Fruit fly (Drosophila melanogaster): ENCODE results near the gene PGRP-LD.

Gene PGRP-LD

DNA sequence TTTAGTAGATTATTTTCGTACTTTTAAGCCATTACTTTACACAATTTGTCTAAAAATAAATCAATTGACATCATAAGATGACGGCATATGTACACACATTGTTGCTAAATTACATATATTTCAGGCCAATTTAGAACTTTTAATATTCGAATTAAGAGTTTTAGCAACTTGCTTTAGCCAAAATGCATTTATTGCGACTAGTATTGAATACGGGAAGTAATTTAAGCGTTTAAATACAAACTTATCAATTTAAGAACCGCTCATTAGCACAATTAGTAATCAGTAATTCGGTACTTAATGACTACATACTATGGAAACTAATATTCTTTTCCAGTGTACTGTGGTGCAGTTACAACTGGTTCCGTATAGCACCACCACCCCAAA lies 29.3 kb downstream of the PGRP-LD start (continued):
- TF ChIP-seq CG9437 (GFP tag; optimal IDR thresholded peaks at IDR 0.05) (peak; percentile 24), CG14710 (tag; optimal IDR thresholded peaks at IDR 0.05) (peak; percentile 38), bcd (GFP tag; optimal IDR thresholded peaks at IDR 0.05) (peak; percentile 17), bab2 (GFP tag; optimal IDR thresholded peaks at IDR 0.05) (peak; percentile 12), Mes4 (GFP tag; optimal IDR thresholded peaks at IDR 0.05) (no peak), sens (GFP tag) (peak; percentile 57), CG2875 (GFP tag; optimal IDR thresholded peaks at IDR 0.05) (peak; percentile 0), lola (GFP tag; optimal IDR thresholded peaks at IDR 0.05) (peak in 1 of 3 experiments; percentile 48), D (optimal IDR thresholded peaks at IDR 0.05) (no peak), D (GFP tag; optimal IDR thresholded peaks at IDR 0.05) (peak; percentile 36), Eip74EF (GFP tag; optimal IDR thresholded peaks at IDR 0.05) (peak in 1 of 2 experiments; percentile 27), Hmr (GFP tag; optimal IDR thresholded peaks at IDR 0.05) (peak; percentile 13), Ssrp (tag; optimal IDR thresholded peaks at IDR 0.05) (peak; percentile 24), CG12391 (tag; optimal IDR thresholded peaks at IDR 0.05) (peak; percentile 29), sisA (GFP tag; IDR thresholded peaks at IDR 0.05) (0 out of 2 replicates have a peak, but pooled peaks have one; percentile 22), Xrp1 (GFP tag; IDR thresholded peaks at IDR 0.05) (peak; percentile 22; the same call in 1 of the 2 replicates), CG17361 (GFP tag; IDR thresholded peaks at IDR 0.05) (peak; percentile 79; the same call in 2 of the 3 replicates), eve (GFP tag; optimal IDR thresholded peaks at IDR 0.05) (no peak), Oli (tag; optimal IDR thresholded peaks at IDR 0.05) (peak; percentile 42), CG10209 (GFP tag; optimal IDR thresholded peaks at IDR 0.05) (peak; percentile 4), Hr51 (GFP tag; optimal IDR thresholded peaks at IDR 0.05) (peak in 1 of 2 experiments; percentile 48), jigr1 (GFP tag; IDR thresholded peaks at IDR 0.05) (0 out of 3 replicates have a peak, but pooled peaks have one; percentile 21), CG8924 (tag; optimal IDR thresholded peaks at IDR 0.05) (peak; percentile 4), CG18619 (GFP tag; optimal IDR thresholded peaks at IDR 0.05) (peak; percentile 7), Meics (GFP tag; optimal IDR thresholded peaks at IDR 0.05) (peak; percentile 18), dmrt11E (tag; optimal IDR thresholded peaks at IDR 0.05) (peak; percentile 35), gce (GFP tag; IDR thresholded peaks at IDR 0.05) (no peak), CG1603 (tag; optimal IDR thresholded peaks at IDR 0.05) (peak; percentile 16), org-1 (GFP tag; optimal IDR thresholded peaks at IDR 0.05) (peak; percentile 16), oc (tag; optimal IDR thresholded peaks at IDR 0.05) (no peak)

DNA sequence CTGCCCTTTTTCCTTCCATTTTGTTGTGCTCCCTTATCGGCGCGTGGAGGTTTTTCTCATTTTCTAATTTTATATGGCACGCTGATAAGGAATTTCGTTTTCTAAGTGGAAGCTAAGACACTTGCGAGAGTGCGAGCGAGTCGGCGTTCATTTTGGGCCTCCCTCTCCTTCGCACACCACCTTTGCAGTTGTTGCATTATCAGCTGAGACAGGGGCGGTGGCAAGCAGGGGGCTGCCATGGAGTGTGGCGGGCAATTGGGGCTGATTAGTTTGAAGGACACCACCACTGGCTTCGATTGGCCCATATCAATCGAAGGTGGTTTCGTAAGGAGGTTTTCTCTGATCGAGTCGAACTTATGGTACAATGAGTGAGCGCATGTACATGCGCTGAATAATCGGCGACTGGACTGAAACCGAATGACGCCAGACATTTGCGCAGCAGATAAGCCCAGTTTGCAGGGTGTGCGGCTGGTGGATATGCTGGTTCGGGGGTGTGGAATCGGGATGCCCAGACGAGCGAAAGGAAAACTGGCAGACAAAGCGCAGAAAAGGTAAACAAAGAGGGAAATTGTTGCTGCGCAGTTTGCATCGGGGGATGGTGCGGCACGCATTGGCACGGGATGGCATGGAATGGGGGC lies 29.9 kb downstream of the PGRP-LD start:
- TF ChIP-seq org-1 (GFP tag; optimal IDR thresholded peaks at IDR 0.05) (no peak), CG2712 (tag; optimal IDR thresholded peaks at IDR 0.05) (no peak), Hey (tag; optimal IDR thresholded peaks at IDR 0.05) (peak; percentile 98), ap (GFP tag; IDR thresholded peaks at IDR 0.05) (no peak), CG3407 (GFP tag; optimal IDR thresholded peaks at IDR 0.05) (no peak), seq (GFP tag; IDR thresholded peaks at IDR 0.05) (no peak), HmgD (GFP tag; optimal IDR thresholded peaks at IDR 0.05) (no peak), scrt (GFP tag; optimal IDR thresholded peaks at IDR 0.05) (no peak), HHEX (GFP tag; optimal IDR thresholded peaks at IDR 0.05) (no peak), HLH4C (GFP tag; IDR thresholded peaks at IDR 0.05; ENCODE audit: partially characterized antibody) (no peak), Hmx (GFP tag; optimal IDR thresholded peaks at IDR 0.05) (no peak), Spps (tag; optimal IDR thresholded peaks at IDR 0.05) (no peak), hb (GFP tag; IDR thresholded peaks at IDR 0.05; ENCODE audit: partially characterized antibody) (0 out of 3 replicates have a peak, but pooled peaks have one; percentile 45), sim (GFP tag; IDR thresholded peaks at IDR 0.05) (no peak), cad (GFP tag; optimal IDR thresholded peaks at IDR 0.05) (no peak), CG10366 (GFP tag; IDR thresholded peaks at IDR 0.05) (no peak), Optix (GFP tag; IDR thresholded peaks at IDR 0.05) (no peak), Pdp1 (GFP tag; optimal IDR thresholded peaks at IDR 0.05) (peak in 1 of 2 experiments; percentile 63), Hr3 (GFP tag; optimal IDR thresholded peaks at IDR 0.05) (no peak), CG12299 (tag; optimal IDR thresholded peaks at IDR 0.05) (no peak), MTF-1 (GFP tag; optimal IDR thresholded peaks at IDR 0.05; ENCODE audit: borderline replicate concordance) (no peak)
